Fruit fly (Drosophila melanogaster): ENCODE measurements around the gene OtopLa.

- TF ChIP-seq fd96Cb (tag; optimal IDR thresholded peaks at IDR 0.05): no peak
- TF ChIP-seq Dad (GFP tag; optimal IDR thresholded peaks at IDR 0.05): no peak
- TF ChIP-seq Deaf1 (tag; optimal IDR thresholded peaks at IDR 0.05): no peak
- no peak for TF ChIP-seq Poxn (GFP tag; IDR thresholded peaks at IDR 0.05)
- no peak for TF ChIP-seq CG8944 (GFP tag; optimal IDR thresholded peaks at IDR 0.05)
- TF ChIP-seq CG12071 (GFP tag; optimal IDR thresholded peaks at IDR 0.05): no peak
- TF ChIP-seq CG1024 (GFP tag; IDR thresholded peaks at IDR 0.05): no peak
Observed at dm6 chrX:5588454-5588853, 59.8 kb downstream of the OtopLa start.
